Fruit fly (Drosophila melanogaster): ENCODE data around the gene CG43630.

Gene CG43630

DNA sequence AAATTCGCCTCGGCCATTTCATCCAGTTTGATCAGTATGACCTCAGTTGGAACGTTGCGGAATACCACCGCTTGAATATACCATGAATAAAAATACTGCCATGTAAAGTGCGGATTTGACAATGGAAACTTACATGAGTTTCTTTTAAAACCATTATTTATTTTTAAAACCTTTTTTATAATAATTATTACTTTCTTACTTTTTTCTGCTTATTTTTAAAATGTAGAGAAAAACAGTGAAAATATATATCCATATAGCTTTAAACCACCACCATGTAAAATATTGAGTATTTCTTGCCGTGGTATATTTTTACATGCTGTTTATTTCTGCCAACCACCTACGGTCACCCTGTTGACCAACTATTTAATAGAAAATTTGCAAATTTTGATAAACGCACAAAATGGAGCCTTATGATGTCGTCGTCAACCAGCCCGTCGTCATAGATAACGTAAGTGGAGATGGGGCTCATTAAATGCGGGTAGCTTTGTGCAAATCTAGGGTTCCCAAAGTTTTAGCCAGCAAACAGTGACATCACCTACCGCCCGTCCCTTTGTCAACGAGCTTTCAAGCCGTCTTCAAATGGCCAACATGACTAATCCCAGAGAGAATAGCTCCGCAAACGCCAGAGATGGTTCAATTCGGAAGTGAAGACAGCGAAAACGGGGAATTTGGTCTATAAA, 15.5 kb upstream of the CG43630 start, which contains the start of gene Arp1:
Arp1 (plus strand) TSS at position 322 of the 680 bp plus-strand sequence.
- TF ChIP-seq h (optimal IDR thresholded peaks at IDR 0.05): no peak
- TF ChIP-seq psq (optimal IDR thresholded peaks at IDR 0.05): no peak
- no peak for TF ChIP-seq Myc (optimal IDR thresholded peaks at IDR 0.05)
- TF ChIP-seq Sin3A (optimal IDR thresholded peaks at IDR 0.05): no peak
- no peak for TF ChIP-seq insv (optimal IDR thresholded peaks at IDR 0.05)
- no peak for TF ChIP-seq ttk (optimal IDR thresholded peaks at IDR 0.05)

- TF ChIP-seq h (optimal IDR thresholded peaks at IDR 0.05) (no peak), psq (optimal IDR thresholded peaks at IDR 0.05) (no peak), Myc (optimal IDR thresholded peaks at IDR 0.05) (no peak), insv (optimal IDR thresholded peaks at IDR 0.05) (no peak), ttk (optimal IDR thresholded peaks at IDR 0.05) (no peak), Sin3A (optimal IDR thresholded peaks at IDR 0.05) (no peak)
Observed at dm6 chr3R:12688672-12689417, 12.8 kb upstream of the CG43630 start, which contains the start of gene kar. kar (minus strand) TSS chr3R:12689367.

DNA sequence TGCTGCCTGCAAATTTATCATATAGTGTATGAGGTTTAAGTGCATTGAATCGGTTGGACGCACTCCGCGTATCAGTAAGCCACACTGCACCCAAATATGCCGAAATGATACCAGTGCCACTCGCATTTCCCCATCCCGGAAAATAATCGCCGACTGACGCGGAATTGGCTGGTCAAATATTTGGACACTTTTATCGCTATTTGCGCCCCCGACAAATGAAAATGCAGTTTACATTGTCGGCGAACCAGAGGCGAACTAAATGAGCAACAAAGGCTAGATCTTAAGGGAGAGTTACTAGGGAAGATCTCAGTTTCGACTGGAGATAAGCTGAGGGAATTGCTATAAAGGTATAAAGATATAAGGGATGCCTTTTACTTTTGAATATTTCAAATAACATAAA, 12.1 kb upstream of the CG43630 start:
- TF ChIP-seq Sin3A (optimal IDR thresholded peaks at IDR 0.05): no peak
- TF ChIP-seq ttk (optimal IDR thresholded peaks at IDR 0.05): no peak
- no peak for TF ChIP-seq Myc (optimal IDR thresholded peaks at IDR 0.05)
- TF ChIP-seq h (optimal IDR thresholded peaks at IDR 0.05): no peak
- no peak for TF ChIP-seq insv (optimal IDR thresholded peaks at IDR 0.05)
- no peak for TF ChIP-seq psq (optimal IDR thresholded peaks at IDR 0.05)

dm6 chr3R:12685290-12685689, 9.2 kb upstream of the CG43630 start:
- TF ChIP-seq insv (optimal IDR thresholded peaks at IDR 0.05) (no peak), ttk (optimal IDR thresholded peaks at IDR 0.05) (no peak), psq (optimal IDR thresholded peaks at IDR 0.05) (no peak)

DNA sequence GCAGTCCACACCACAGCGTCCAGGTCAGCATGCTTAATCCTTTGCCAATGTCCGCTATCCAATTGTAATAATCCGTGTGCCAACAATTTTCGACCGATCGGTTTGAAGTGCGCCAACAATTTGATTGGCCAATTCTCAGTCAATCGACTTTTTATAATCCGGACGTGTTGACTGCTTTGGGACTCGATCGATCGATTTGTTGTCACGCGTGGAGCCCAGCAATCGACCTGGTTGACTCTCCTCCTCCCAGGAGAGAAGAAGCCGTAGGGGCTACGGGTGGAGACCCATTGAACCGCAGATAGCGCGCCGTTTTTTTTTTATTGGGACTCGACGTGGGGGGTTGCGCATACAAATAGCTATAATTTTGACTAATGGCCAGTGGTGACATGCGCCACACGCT, 5.2 kb upstream of the CG43630 start, which contains the start of gene Cyp313a4:
Cyp313a4 (minus strand) TSS at position 101 of the 400 bp plus-strand sequence.
- no peak for TF ChIP-seq h (optimal IDR thresholded peaks at IDR 0.05)

DNA sequence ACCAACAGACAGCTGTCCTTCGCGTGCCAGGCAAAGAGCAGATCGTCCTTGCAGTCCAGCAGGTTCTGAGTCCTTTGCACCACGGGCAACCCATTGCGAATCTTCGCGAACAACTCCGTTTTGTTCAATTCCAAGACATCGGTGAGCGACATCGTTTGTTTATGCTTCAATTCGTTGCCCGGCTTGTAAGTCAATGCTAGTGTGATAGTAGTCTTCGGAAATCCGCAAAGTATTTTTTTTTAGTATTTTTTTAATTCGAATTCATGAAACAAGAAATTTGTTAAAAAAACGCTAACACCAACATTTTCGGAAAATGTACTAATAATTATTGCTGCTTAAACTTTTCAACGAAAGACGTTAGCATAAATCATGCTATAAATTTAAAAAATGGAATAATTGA, 2.8 kb upstream of the CG43630 start, which contains the start of gene mbo:
mbo (minus strand) TSS at position 203 of the 400 bp plus-strand sequence.
- TF ChIP-seq Sin3A (optimal IDR thresholded peaks at IDR 0.05) (no peak), h (optimal IDR thresholded peaks at IDR 0.05) (no peak)

DNA sequence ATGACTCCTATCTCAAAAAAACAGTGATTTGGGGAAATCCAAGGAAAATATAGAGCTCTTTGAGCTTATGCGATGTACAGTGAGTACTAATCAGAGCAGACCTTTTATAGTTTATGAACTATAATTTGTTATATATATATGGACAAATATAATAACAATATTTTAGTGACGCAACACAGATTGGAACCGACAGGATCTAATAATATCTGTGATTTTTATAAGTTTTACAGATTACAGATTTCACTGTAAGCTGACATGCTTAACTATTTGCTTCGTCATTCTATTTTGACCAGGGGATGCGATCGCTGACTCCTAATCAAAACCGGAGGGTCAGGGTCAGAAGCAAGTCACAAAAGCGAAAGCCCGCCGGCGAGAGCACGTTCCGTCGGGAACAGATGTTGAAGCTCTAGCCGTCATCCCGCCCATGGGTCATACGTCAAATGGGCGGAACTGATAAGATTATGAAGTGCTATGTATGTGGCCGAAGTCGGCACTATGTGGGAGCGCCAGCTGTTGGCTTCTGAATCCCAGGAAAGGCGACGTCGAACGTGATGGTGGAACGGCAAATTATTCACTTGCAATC, 1.9 kb downstream of the CG43630 start, which contains the start of gene Gnmt:
Gnmt (plus strand) TSS at position 568 of the 583 bp plus-strand sequence.
- TF ChIP-seq insv (optimal IDR thresholded peaks at IDR 0.05) (no peak), h (optimal IDR thresholded peaks at IDR 0.05) (no peak), Myc (optimal IDR thresholded peaks at IDR 0.05) (no peak), ttk (optimal IDR thresholded peaks at IDR 0.05) (no peak), Sin3A (optimal IDR thresholded peaks at IDR 0.05) (no peak), psq (optimal IDR thresholded peaks at IDR 0.05) (no peak)

DNA sequence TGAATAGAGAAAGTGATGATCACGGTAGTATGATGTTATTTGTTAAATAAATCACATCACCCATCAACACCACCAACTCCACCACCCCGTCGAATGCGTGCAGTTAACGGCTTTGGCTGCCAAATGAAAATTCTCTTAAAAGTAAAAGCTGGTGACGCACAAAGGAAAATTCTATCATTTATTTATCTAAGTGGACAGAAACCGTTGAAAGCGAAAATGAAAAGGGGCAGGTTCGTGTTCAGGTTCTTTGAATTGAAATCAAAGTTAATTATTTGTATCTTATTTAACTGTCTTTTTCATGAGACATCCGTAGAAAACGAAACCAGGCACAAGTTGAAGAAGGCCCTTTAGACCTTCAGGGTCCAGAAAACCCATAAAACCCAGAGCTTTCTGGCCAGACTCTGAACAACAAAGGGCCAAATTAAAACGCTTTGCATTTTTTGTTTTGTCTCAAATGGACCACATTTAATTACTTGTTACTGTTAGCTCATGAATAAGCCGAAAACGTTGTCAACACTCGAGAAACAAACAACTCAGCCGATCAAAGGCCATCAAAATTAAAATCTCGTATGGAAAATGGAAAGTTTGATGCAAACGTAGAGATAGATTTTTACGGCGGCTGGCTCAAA, 9.7 kb downstream of the CG43630 start:
- no peak for TF ChIP-seq psq (optimal IDR thresholded peaks at IDR 0.05)
- TF ChIP-seq insv (optimal IDR thresholded peaks at IDR 0.05): no peak
- no peak for TF ChIP-seq h (optimal IDR thresholded peaks at IDR 0.05)
- no peak for TF ChIP-seq Myc (optimal IDR thresholded peaks at IDR 0.05)
- TF ChIP-seq Sin3A (optimal IDR thresholded peaks at IDR 0.05): no peak
- no peak for TF ChIP-seq ttk (optimal IDR thresholded peaks at IDR 0.05)

dm6 chr3R:12662531-12662930, 13.5 kb downstream of the CG43630 start, which contains the start of gene CG14395:
CG14395 (plus strand) TSS chr3R:12662831.
- TF ChIP-seq psq (optimal IDR thresholded peaks at IDR 0.05): no peak
- no peak for TF ChIP-seq insv (optimal IDR thresholded peaks at IDR 0.05)
- TF ChIP-seq ttk (optimal IDR thresholded peaks at IDR 0.05): no peak
- no peak for TF ChIP-seq Sin3A (optimal IDR thresholded peaks at IDR 0.05)
- TF ChIP-seq h (optimal IDR thresholded peaks at IDR 0.05): no peak
- no peak for TF ChIP-seq Myc (optimal IDR thresholded peaks at IDR 0.05)

- no peak for TF ChIP-seq Sin3A (optimal IDR thresholded peaks at IDR 0.05)
- no peak for TF ChIP-seq h (optimal IDR thresholded peaks at IDR 0.05)
- no peak for TF ChIP-seq ttk (optimal IDR thresholded peaks at IDR 0.05)
- TF ChIP-seq psq (optimal IDR thresholded peaks at IDR 0.05): no peak
- TF ChIP-seq Myc (optimal IDR thresholded peaks at IDR 0.05): no peak
- TF ChIP-seq insv (optimal IDR thresholded peaks at IDR 0.05): no peak
Observed at dm6 chr3R:12656946-12657566, 19.0 kb downstream of the CG43630 start.

dm6 chr3R:12654253-12654623, 21.8 kb downstream of the CG43630 start, which contains the start of gene CG6225:
CG6225 (plus strand) TSS chr3R:12654577.
- TF ChIP-seq Myc (optimal IDR thresholded peaks at IDR 0.05): no peak
- TF ChIP-seq psq (optimal IDR thresholded peaks at IDR 0.05): no peak
- no peak for TF ChIP-seq ttk (optimal IDR thresholded peaks at IDR 0.05)
- no peak for TF ChIP-seq Sin3A (optimal IDR thresholded peaks at IDR 0.05)
- TF ChIP-seq h (optimal IDR thresholded peaks at IDR 0.05): no peak
- TF ChIP-seq insv (optimal IDR thresholded peaks at IDR 0.05): no peak
